Worm (Caenorhabditis elegans) whole organism, midembryonic: ENCODE data around the gene W06G6.10.

Experiments
- cog-1 ChIP-seq: sonication (generic microtip); optimal IDR thresholded peaks from 2 replicates; lab custom pipeline; 2016; ENCODE audit warnings: missing genetic modification characterization, missing compliant biosample characterization
- flt-1 ChIP-seq: fragments of 200-800 bp; sonication (Bioruptor generic); IDR thresholded peaks from 2 replicates; pipeline ENCODE4 v1.3.6; 2022; ENCODE audit warnings: missing genetic modification characterization, missing compliant biosample characterization
- tab-1 ChIP-seq: fragments of 200-800 bp; sonication (Bioruptor generic); IDR thresholded peaks from 2 replicates; pipeline ENCODE4 v1.3.6; 2022; ENCODE audit warnings: missing genetic modification characterization, missing compliant biosample characterization

DNA sequence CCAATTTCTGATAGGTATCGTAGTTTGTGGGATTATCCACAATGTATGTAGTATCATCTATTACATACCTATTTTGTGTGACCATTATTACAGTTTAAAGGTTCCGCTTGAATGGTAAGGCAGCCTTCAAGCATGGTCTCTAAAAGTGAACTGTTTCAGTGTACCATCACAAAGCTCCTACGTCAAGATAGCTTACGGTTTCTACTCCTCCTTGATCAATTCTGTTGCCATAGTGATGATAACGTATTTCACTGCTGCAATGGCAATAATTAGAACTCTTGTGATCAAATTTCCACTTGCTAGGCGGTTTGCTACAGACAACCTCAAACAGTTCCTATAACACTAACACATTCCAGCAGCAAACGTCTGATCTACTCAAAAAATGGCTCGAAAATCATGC is 36.4 kb upstream of the W06G6.10 start:
- TF ChIP-seq tab-1 (GFP tag; lab: Robert Waterston, UW) (no peak), flt-1 (no peak), cog-1 (no peak)
